Fruit fly (Drosophila melanogaster): ENCODE data around the gene raskol.

Gene raskol

dm6 chrX:17799070-17799802 is 89.3 kb downstream of the raskol start:
- no peak for TF ChIP-seq Max (GFP tag; optimal IDR thresholded peaks at IDR 0.05)
- TF ChIP-seq bsh (GFP tag; optimal IDR thresholded peaks at IDR 0.05), result peak in 1 of 2 experiments; percentile 67
- TF ChIP-seq CG7556 (GFP tag; optimal IDR thresholded peaks at IDR 0.05), result peak; percentile 33
- peak; percentile 7 for TF ChIP-seq CG2120 (GFP tag; optimal IDR thresholded peaks at IDR 0.05)
- no peak for TF ChIP-seq CG10431 (GFP tag; optimal IDR thresholded peaks at IDR 0.05)
- no peak for TF ChIP-seq ap (GFP tag; IDR thresholded peaks at IDR 0.05)
- peak; percentile 61 for TF ChIP-seq phol (tag; optimal IDR thresholded peaks at IDR 0.05)
- peak; percentile 67 for TF ChIP-seq CG10979 (tag; optimal IDR thresholded peaks at IDR 0.05)
- peak; percentile 47 for TF ChIP-seq CG9727 (GFP tag; optimal IDR thresholded peaks at IDR 0.05)
- TF ChIP-seq CG11504 (tag; optimal IDR thresholded peaks at IDR 0.05), result peak; percentile 62
- peak; percentile 41 for TF ChIP-seq CG14710 (tag; optimal IDR thresholded peaks at IDR 0.05)
- no peak for TF ChIP-seq Nf-YC (tag; optimal IDR thresholded peaks at IDR 0.05)
- peak; percentile 24 for TF ChIP-seq CG15479 (GFP tag; optimal IDR thresholded peaks at IDR 0.05)
- peak; percentile 46 for TF ChIP-seq nerfin-1 (tag; optimal IDR thresholded peaks at IDR 0.05)
- no peak for TF ChIP-seq vnd (GFP tag; IDR thresholded peaks at IDR 0.05; ENCODE audit: partially characterized antibody)
- TF ChIP-seq CG14667 (GFP tag; IDR thresholded peaks at IDR 0.05), result peak; percentile 29; the same call in 1 of the 2 replicates
- peak; percentile 26 for TF ChIP-seq CG15696 (tag; optimal IDR thresholded peaks at IDR 0.05)
- TF ChIP-seq CG15269 (tag; optimal IDR thresholded peaks at IDR 0.05), result peak; percentile 20
- TF ChIP-seq CG30403 (GFP tag; optimal IDR thresholded peaks at IDR 0.05), result peak; percentile 16
- no peak for TF ChIP-seq BEAF-32 (GFP tag; optimal IDR thresholded peaks at IDR 0.05)
- TF ChIP-seq Xbp1 (GFP tag; optimal IDR thresholded peaks at IDR 0.05), result peak; percentile 15
- peak; percentile 13 for TF ChIP-seq ind (GFP tag; optimal IDR thresholded peaks at IDR 0.05)
- TF ChIP-seq fd3F (GFP tag; optimal IDR thresholded peaks at IDR 0.05), result no peak
- TF ChIP-seq Camta (GFP tag; optimal IDR thresholded peaks at IDR 0.05), result no peak
- TF ChIP-seq amos (GFP tag; IDR thresholded peaks at IDR 0.05; ENCODE audit: partially characterized antibody), result no peak
- peak; percentile 39 for TF ChIP-seq Abd-B (GFP tag; optimal IDR thresholded peaks at IDR 0.05)
- no peak for TF ChIP-seq prd (optimal IDR thresholded peaks at IDR 0.05)
- TF ChIP-seq prd (GFP tag; IDR thresholded peaks at IDR 0.05), result peak; percentile 41; the same call in 1 of the 3 replicates
- no peak for TF ChIP-seq Hand (GFP tag; optimal IDR thresholded peaks at IDR 0.05)
- peak; percentile 13 for TF ChIP-seq CG10147 (GFP tag; optimal IDR thresholded peaks at IDR 0.05)
- TF ChIP-seq inv (GFP tag; IDR thresholded peaks at IDR 0.05; ENCODE audit: partially characterized antibody), result no peak
- TF ChIP-seq PHDP (tag; optimal IDR thresholded peaks at IDR 0.05), result peak; percentile 42
- peak; percentile 39 for TF ChIP-seq fd96Cb (tag; optimal IDR thresholded peaks at IDR 0.05)
- TF ChIP-seq ase (GFP tag; IDR thresholded peaks at IDR 0.05), result no peak
- TF ChIP-seq CG2678 (tag; optimal IDR thresholded peaks at IDR 0.05), result peak; percentile 56
- TF ChIP-seq CG13424 (tag; optimal IDR thresholded peaks at IDR 0.05), result peak; percentile 38
- TF ChIP-seq stc (GFP tag; IDR thresholded peaks at IDR 0.05), result no peak
- peak; percentile 15 for TF ChIP-seq jing (GFP tag; optimal IDR thresholded peaks at IDR 0.05)
- TF ChIP-seq CG17186 (GFP tag; optimal IDR thresholded peaks at IDR 0.05), result no peak
- peak; percentile 91 for TF ChIP-seq pfk (GFP tag; optimal IDR thresholded peaks at IDR 0.05)
- peak; percentile 49 for TF ChIP-seq CoRest (tag; optimal IDR thresholded peaks at IDR 0.05)
- peak; percentile 46; the same call in 1 of the 3 replicates for TF ChIP-seq CG17361 (GFP tag; IDR thresholded peaks at IDR 0.05)
- peak; percentile 35; the same call in 1 of the 2 replicates for TF ChIP-seq CG6689 (GFP tag; IDR thresholded peaks at IDR 0.05)
- no peak for TF ChIP-seq da (GFP tag; optimal IDR thresholded peaks at IDR 0.05)
- no peak for TF ChIP-seq peb (GFP tag; IDR thresholded peaks at IDR 0.05)
- peak; percentile 60 for TF ChIP-seq nmo (GFP tag; optimal IDR thresholded peaks at IDR 0.05)
- TF ChIP-seq Spps (tag; optimal IDR thresholded peaks at IDR 0.05), result peak; percentile 4
- no peak for TF ChIP-seq vfl (GFP tag; optimal IDR thresholded peaks at IDR 0.05)
